Fruit fly (Drosophila melanogaster) whole organism, prepupa: ENCODE measurements around the gene CG1812.
A peak's percentile ranks its signal among the peaks of the same experiment; 100 is the strongest.

Experiments used
- Blimp-1 ChIP-seq: fragments of 200-800 bp; sonication (Bioruptor generic); optimal IDR thresholded peaks from 3 replicates; lab custom pipeline; 2017; ENCODE audit warnings: missing biosample characterization, missing genetic modification characterization, mild to moderate bottlenecking, moderate library complexity, missing genetic modification reagents
- CG10631 ChIP-seq: fragments of 200-800 bp; sonication (Bioruptor generic); optimal IDR thresholded peaks from 2 replicates; lab custom pipeline; 2016; ENCODE audit warnings: missing biosample characterization, missing genetic modification characterization
- CG11294 ChIP-seq: fragments of 200-800 bp; sonication (Bioruptor generic); IDR thresholded peaks from 2 replicates; pipeline ENCODE4 v1.3.6; 2022; ENCODE audit warnings: missing biosample characterization, missing genetic modification characterization
- CG11762 ChIP-seq: fragments of 200-800 bp; sonication (Bioruptor generic); optimal IDR thresholded peaks from 3 replicates; lab custom pipeline; 2016; ENCODE audit warnings: missing biosample characterization, missing genetic modification characterization; ENCODE audit not compliant: insufficient read depth
- CG11902 ChIP-seq: fragments of 200-800 bp; sonication (Bioruptor generic); optimal IDR thresholded peaks from 3 replicates; lab custom pipeline; 2016; ENCODE audit warnings: missing biosample characterization, missing genetic modification characterization
- CG15336 ChIP-seq: fragments of 200-800 bp; sonication (Bioruptor generic); IDR thresholded peaks from 2 replicates; pipeline ENCODE4 v1.3.6; 2022; ENCODE audit warnings: missing biosample characterization, missing genetic modification characterization
- CG1621 ChIP-seq: fragments of 200-800 bp; sonication (Bioruptor generic); optimal IDR thresholded peaks from 3 replicates; lab custom pipeline; 2018; ENCODE audit warnings: missing biosample characterization, mild to moderate bottlenecking, missing genetic modification characterization
- CG16779 ChIP-seq: fragments of 200-800 bp; sonication (Bioruptor generic); optimal IDR thresholded peaks from 3 replicates; lab custom pipeline; 2017; ENCODE audit warnings: missing biosample characterization, mild to moderate bottlenecking, missing genetic modification characterization
- CG3032 ChIP-seq: fragments of 200-800 bp; optimal IDR thresholded peaks from 2 replicates; lab custom pipeline; 2019; ENCODE audit warnings: missing biosample characterization, mild to moderate bottlenecking, missing genetic modification characterization, moderate library complexity
- CG32006 ChIP-seq: fragments of 200-800 bp; sonication (Bioruptor generic); optimal IDR thresholded peaks from 3 replicates; lab custom pipeline; 2017; ENCODE audit warnings: missing biosample characterization, mild to moderate bottlenecking, missing genetic modification characterization
- CG34406 ChIP-seq: fragments of 200-800 bp; sonication (Bioruptor generic); optimal IDR thresholded peaks from 3 replicates; lab custom pipeline; 2016; ENCODE audit warnings: missing biosample characterization, missing genetic modification characterization
- CG3919 ChIP-seq: fragments of 200-800 bp; sonication (Bioruptor generic); optimal IDR thresholded peaks from 3 replicates; lab custom pipeline; 2016; ENCODE audit warnings: missing biosample characterization, missing genetic modification characterization
- CG6163 ChIP-seq: fragments of 200-800 bp; sonication (Bioruptor generic); IDR thresholded peaks from 3 replicates; pipeline ENCODE4 v1.3.6; 2022; ENCODE audit warnings: missing biosample characterization, missing genetic modification characterization
- CG6276 ChIP-seq: fragments of 200-800 bp; sonication (Bioruptor generic); optimal IDR thresholded peaks from 2 replicates; lab custom pipeline; 2017; ENCODE audit warnings: missing biosample characterization, mild to moderate bottlenecking, missing genetic modification characterization
- CG6808 ChIP-seq: fragments of 200-800 bp; sonication (Bioruptor generic); optimal IDR thresholded peaks from 3 replicates; lab custom pipeline; 2017; ENCODE audit warnings: missing biosample characterization, missing genetic modification characterization, mild to moderate bottlenecking, moderate library complexity, missing genetic modification reagents
- CG6854 ChIP-seq: fragments of 200-800 bp; sonication (Bioruptor generic); optimal IDR thresholded peaks from 2 replicates; lab custom pipeline; 2017; ENCODE audit warnings: missing biosample characterization, mild to moderate bottlenecking, missing genetic modification characterization
- CG7368 ChIP-seq: fragments of 200-800 bp; sonication (Bioruptor generic); optimal IDR thresholded peaks from 3 replicates; lab custom pipeline; 2016; ENCODE audit warnings: missing biosample characterization, missing genetic modification characterization
- CG8119 ChIP-seq: fragments of 200-800 bp; sonication (Bioruptor generic); IDR thresholded peaks from 3 replicates; pipeline ENCODE4 v1.3.6; 2022; ENCODE audit warnings: missing biosample characterization, missing genetic modification characterization
- CG8319 ChIP-seq: fragments of 200-800 bp; sonication (Bioruptor generic); optimal IDR thresholded peaks from 3 replicates; lab custom pipeline; 2016; ENCODE audit warnings: missing biosample characterization, missing genetic modification characterization
- CG8632 ChIP-seq: fragments of 200-800 bp; sonication (Bioruptor generic); optimal IDR thresholded peaks from 3 replicates; lab custom pipeline; 2016; ENCODE audit warnings: missing biosample characterization, missing genetic modification characterization
- Eip78C ChIP-seq: fragments of 200-800 bp; sonication (Bioruptor generic); peaks from one replicate; lab custom pipeline; 2016; ENCODE audit warnings: missing biosample characterization, missing genetic modification characterization
- Ets21C ChIP-seq: fragments of 200-800 bp; sonication (Bioruptor generic); optimal IDR thresholded peaks from 3 replicates; lab custom pipeline; 2016; ENCODE audit warnings: missing biosample characterization, missing genetic modification characterization
- Gug ChIP-seq: fragments of 200-800 bp; sonication (Bioruptor generic); IDR thresholded peaks from 2 replicates; pipeline ENCODE4 v1.3.6; 2022; ENCODE audit warnings: missing biosample characterization, missing genetic modification characterization
- Hr38 ChIP-seq: sonication (Bioruptor generic); optimal IDR thresholded peaks from 2 replicates; lab custom pipeline; 2016; ENCODE audit warnings: missing biosample characterization, missing genetic modification characterization
- Hr4 ChIP-seq: fragments of 200-800 bp; sonication (Bioruptor generic); optimal IDR thresholded peaks from 3 replicates; lab custom pipeline; 2016; ENCODE audit warnings: missing biosample characterization, missing genetic modification characterization
- Lpt ChIP-seq: fragments of 200-800 bp; sonication (Bioruptor generic); optimal IDR thresholded peaks from 3 replicates; lab custom pipeline; 2016; ENCODE audit warnings: missing biosample characterization, missing genetic modification characterization
- Met ChIP-seq: fragments of 200-800 bp; sonication (Bioruptor generic); optimal IDR thresholded peaks from 3 replicates; lab custom pipeline; 2016; ENCODE audit warnings: missing biosample characterization, missing genetic modification characterization
- OdsH ChIP-seq: fragments of 200-800 bp; sonication (Bioruptor generic); optimal IDR thresholded peaks from 3 replicates; lab custom pipeline; 2016; ENCODE audit warnings: missing biosample characterization, missing genetic modification characterization
- Smox ChIP-seq: fragments of 200-800 bp; sonication (Bioruptor generic); optimal IDR thresholded peaks from 3 replicates; lab custom pipeline; 2016; ENCODE audit warnings: missing biosample characterization, missing genetic modification characterization
- Sox14 ChIP-seq: fragments of 200-800 bp; sonication (Bioruptor generic); optimal IDR thresholded peaks from 3 replicates; lab custom pipeline; 2016; ENCODE audit warnings: missing biosample characterization, missing genetic modification characterization
- achi ChIP-seq: fragments of 200-800 bp; sonication (Bioruptor generic); optimal IDR thresholded peaks from 3 replicates; lab custom pipeline; 2016; ENCODE audit warnings: missing biosample characterization, missing genetic modification characterization
- acj6 ChIP-seq: fragments of 200-800 bp; sonication (Bioruptor generic); optimal IDR thresholded peaks from 3 replicates; lab custom pipeline; 2016; ENCODE audit warnings: missing biosample characterization, missing genetic modification characterization
- cyc ChIP-seq: fragments of 200-800 bp; sonication (Bioruptor generic); optimal IDR thresholded peaks from 3 replicates; lab custom pipeline; 2016; ENCODE audit warnings: missing biosample characterization, missing genetic modification characterization
- dac ChIP-seq: fragments of 200-800 bp; sonication (Bioruptor generic); optimal IDR thresholded peaks from 2 replicates; lab custom pipeline; 2017; ENCODE audit warnings: missing biosample characterization, mild to moderate bottlenecking, missing genetic modification characterization
- eg ChIP-seq: fragments of 200-800 bp; sonication (Bioruptor generic); IDR thresholded peaks from 3 replicates; pipeline ENCODE4 v1.3.6; 2022; ENCODE audit warnings: missing biosample characterization, missing genetic modification characterization
- esn ChIP-seq: fragments of 200-800 bp; sonication (Bioruptor generic); optimal IDR thresholded peaks from 2 replicates; lab custom pipeline; 2016; ENCODE audit warnings: missing biosample characterization, mild to moderate bottlenecking, missing genetic modification characterization, moderate library complexity
- fd59A ChIP-seq: fragments of 200-800 bp; sonication (Bioruptor generic); optimal IDR thresholded peaks from 2 replicates; lab custom pipeline; 2017; ENCODE audit warnings: missing biosample characterization, mild to moderate bottlenecking, missing genetic modification characterization, missing genetic modification reagents
- lz ChIP-seq: fragments of 200-800 bp; sonication (Bioruptor generic); optimal IDR thresholded peaks from 3 replicates; lab custom pipeline; 2016; ENCODE audit warnings: missing biosample characterization, missing genetic modification characterization
- net ChIP-seq: fragments of 200-800 bp; sonication (Bioruptor generic); optimal IDR thresholded peaks from 3 replicates; lab custom pipeline; 2016; ENCODE audit warnings: missing biosample characterization, missing genetic modification characterization
- pdm3 ChIP-seq: fragments of 200-800 bp; sonication (Bioruptor generic); optimal IDR thresholded peaks from 3 replicates; lab custom pipeline; 2016; ENCODE audit warnings: missing biosample characterization, missing genetic modification characterization
- salr ChIP-seq, 2 experiments: fragments of 200-800 bp; sonication (Bioruptor generic); optimal IDR thresholded peaks; 3 replicates each; lab custom pipeline; 2016 to 2018; ENCODE audit warnings: missing biosample characterization in 2 of 2, missing genetic modification characterization in 2 of 2, mild to moderate bottlenecking in 1 of 2
- spab ChIP-seq: fragments of 200-800 bp; sonication (Bioruptor generic); optimal IDR thresholded peaks from 2 replicates; lab custom pipeline; 2017; ENCODE audit warnings: missing biosample characterization, mild to moderate bottlenecking, missing genetic modification characterization, missing genetic modification reagents
- ss ChIP-seq, 2 experiments: fragments of 200-800 bp; sonication (Bioruptor generic); optimal IDR thresholded peaks; 2 replicates in 1 of 2; 3 replicates in 1 of 2; lab custom pipeline; 2017 to 2018; ENCODE audit warnings: mild to moderate bottlenecking in 2 of 2, missing biosample characterization in 2 of 2, missing genetic modification characterization in 2 of 2, moderate library complexity in 1 of 2
- svp ChIP-seq: fragments of 200-800 bp; sonication (Bioruptor generic); peaks from one replicate; lab custom pipeline; 2016; ENCODE audit warnings: missing biosample characterization, missing genetic modification characterization
- topi ChIP-seq: fragments of 200-800 bp; sonication (Bioruptor generic); optimal IDR thresholded peaks from 3 replicates; lab custom pipeline; 2016; ENCODE audit warnings: missing biosample characterization, missing genetic modification characterization
- vri ChIP-seq: fragments of 200-800 bp; sonication (Bioruptor generic); optimal IDR thresholded peaks from 3 replicates; lab custom pipeline; 2016; ENCODE audit warnings: missing biosample characterization, mild to moderate bottlenecking, missing genetic modification characterization

The CG1812 gene

dm6 chrX:20507785-20508184, 3.6 kb upstream of the CG1812 start (continued):
- TF ChIP-seq esn (GFP tag; lab: Kevin White, UChicago): peak; percentile 61
- peak; percentile 42 for TF ChIP-seq Sox14 (GFP tag; lab: Kevin White, UChicago)
- TF ChIP-seq CG15336 (GFP tag; lab: Robert Waterston, UW): no peak; the same call in 1 of the 2 replicates
- TF ChIP-seq Smox (GFP tag; lab: Kevin White, UChicago): peak; percentile 47
- TF ChIP-seq CG6276 (GFP tag; lab: Kevin White, UChicago): peak; percentile 28
- peak; percentile 48 for TF ChIP-seq Hr4 (GFP tag; lab: Kevin White, UChicago)
- peak; percentile 65 for TF ChIP-seq OdsH (GFP tag; lab: Kevin White, UChicago)
- peak; percentile 61 for TF ChIP-seq pdm3 (GFP tag; lab: Kevin White, UChicago)
- peak; percentile 91 for TF ChIP-seq Eip78C
- TF ChIP-seq CG8632 (GFP tag; lab: Kevin White, UChicago): peak; percentile 57
- peak; percentile 61 for TF ChIP-seq CG32006 (GFP tag; lab: Kevin White, UChicago)
- peak; percentile 81 for TF ChIP-seq svp
- peak; percentile 39 for TF ChIP-seq Lpt (GFP tag; lab: Kevin White, UChicago)
- TF ChIP-seq topi (GFP tag; lab: Kevin White, UChicago): peak; percentile 59
- peak; percentile 29 for TF ChIP-seq cyc (GFP tag; lab: Kevin White, UChicago)
- peak; percentile 33 for TF ChIP-seq CG3032
- TF ChIP-seq Blimp-1 (GFP tag; lab: Kevin White, UChicago): no peak
- TF ChIP-seq Hr38 (GFP tag; lab: Kevin White, UChicago): no peak
- TF ChIP-seq CG6163: peak; percentile 61; the same call in 1 of the 3 replicates

- TF ChIP-seq CG7368 (GFP tag; lab: Kevin White, UChicago) (no peak), net (GFP tag; lab: Kevin White, UChicago) (peak; percentile 4), CG6854 (GFP tag; lab: Kevin White, UChicago) (no peak), CG15336 (GFP tag; lab: Robert Waterston, UW) (peak; percentile 40; the same call in 1 of the 2 replicates), Gug (GFP tag; lab: Robert Waterston, UW) (no peak), CG8119 (GFP tag; lab: Robert Waterston, UW) (peak; percentile 39; the same call in 2 of the 3 replicates), CG11902 (no peak), CG34406 (peak; percentile 12), CG16779 (tag; lab: Kevin White, UChicago) (no peak), CG11294 (no peak), CG6808 (GFP tag; lab: Kevin White, UChicago) (peak; percentile 30), spab (GFP tag; lab: Kevin White, UChicago) (no peak), CG32006 (GFP tag; lab: Kevin White, UChicago) (no peak), fd59A (GFP tag; lab: Kevin White, UChicago) (no peak), cyc (GFP tag; lab: Kevin White, UChicago) (peak; percentile 66), CG3919 (GFP tag; lab: Kevin White, UChicago) (peak; percentile 31), salr (GFP tag; optimal IDR thresholded peaks at IDR 0.05; lab: Kevin White, UChicago) (no peak), dac (GFP tag; lab: Kevin White, UChicago) (no peak), lz (peak; percentile 64), Smox (GFP tag; lab: Kevin White, UChicago) (peak; percentile 80), achi (GFP tag; lab: Kevin White, UChicago) (peak; percentile 11), CG3032 (no peak), CG8319 (GFP tag; lab: Kevin White, UChicago) (no peak), CG8632 (GFP tag; lab: Kevin White, UChicago) (peak; percentile 12), CG11762 (no peak), CG1621 (tag; lab: Kevin White, UChicago) (no peak), topi (GFP tag; lab: Kevin White, UChicago) (peak; percentile 77), eg (GFP tag; lab: Robert Waterston, UW) (no peak), pdm3 (GFP tag; lab: Kevin White, UChicago) (peak; percentile 40), vri (GFP tag; lab: Kevin White, UChicago) (peak; percentile 75), acj6 (GFP tag; lab: Kevin White, UChicago) (peak; percentile 2), svp (peak; percentile 87), Hr38 (GFP tag; lab: Kevin White, UChicago) (no peak), Met (GFP tag; lab: Kevin White, UChicago) (peak; percentile 81), ss (GFP tag; optimal IDR thresholded peaks at IDR 0.05; lab: Kevin White, UChicago) (peak; percentile 19 to 26), OdsH (GFP tag; lab: Kevin White, UChicago) (peak; percentile 14), CG10631 (no peak), Eip78C (peak; percentile 86), Lpt (GFP tag; lab: Kevin White, UChicago) (no peak), Ets21C (peak; percentile 55)
These were observed 1.6 kb upstream of the CG1812 start for dm6 chrX:20509535-20510424.
